Worm (Caenorhabditis elegans): ENCODE results near the gene C32B5.7.
"Not testable (repeated sequence)": the region's sequence is repeated elsewhere in the genome, so short reads cannot be mapped to it uniquely, and the experiment has no call there.

C32B5.7 gene

ce11 chrII:922778-923177, 37.5 kb upstream of the C32B5.7 start:
- TF ChIP-seq elt-2 (tag; optimal IDR thresholded peaks at IDR 0.05) = peak; percentile 94
- no peak for TF ChIP-seq elt-3 (tag; optimal IDR thresholded peaks at IDR 0.05)
- TF ChIP-seq jun-1 (tag; optimal IDR thresholded peaks at IDR 0.05) = peak; percentile 13
- TF ChIP-seq ceh-63 (GFP tag; optimal IDR thresholded peaks at IDR 0.05) = no peak

ce11 chrII:923521-923920, 36.8 kb upstream of the C32B5.7 start, which contains the start of gene fbxc-28:
Gene fbxc-28 (plus strand): TSS chrII:923821.
- TF ChIP-seq ceh-90 (tag; optimal IDR thresholded peaks at IDR 0.05) (no peak), hlh-4 (tag; optimal IDR thresholded peaks at IDR 0.05) (no peak), ztf-11 (tag; optimal IDR thresholded peaks at IDR 0.05) (no peak), ztf-4 (tag; optimal IDR thresholded peaks at IDR 0.05) (no peak), zip-4 (GFP tag; optimal IDR thresholded peaks at IDR 0.05) (no peak), efl-1 (optimal IDR thresholded peaks at IDR 0.05) (no peak), efl-1 (GFP tag; optimal IDR thresholded peaks at IDR 0.05 in 1 of 2) (peak in 1 of 2 experiments; percentile 17)

- TF ChIP-seq pax-3 (tag; optimal IDR thresholded peaks at IDR 0.05) (no peak), pag-3 (tag; optimal IDR thresholded peaks at IDR 0.05; ENCODE audit: borderline replicate concordance, insufficient read depth) (no peak), efl-1 (optimal IDR thresholded peaks at IDR 0.05) (no peak), efl-1 (GFP tag; optimal IDR thresholded peaks at IDR 0.05 in 1 of 2) (peak in 1 of 2 experiments; percentile 15), nhr-85 (tag) (no peak)
Observed at ce11 chrII:927331-927730, 33.0 kb upstream of the C32B5.7 start, which contains the start of gene R07C3.13. Gene R07C3.13 (minus strand): TSS chrII:927431.

- TF ChIP-seq nhr-47, C04F5.9, lsy-2 (tag; optimal IDR thresholded peaks at IDR 0.05): not testable (repeated sequence)
Observed at ce11 chrII:930871-931270, 29.5 kb upstream of the C32B5.7 start, which contains the start of gene fbxc-34. Gene fbxc-34 (plus strand): TSS chrII:931171.

- TF ChIP-seq hpl-2 (GFP tag; optimal IDR thresholded peaks at IDR 0.05) (no peak), ceh-82 (tag; optimal IDR thresholded peaks at IDR 0.05) (no peak), mdl-1 (tag; optimal IDR thresholded peaks at IDR 0.05) (no peak), aha-1 (tag; optimal IDR thresholded peaks at IDR 0.05) (no peak), efl-1 (optimal IDR thresholded peaks at IDR 0.05) (no peak), efl-1 (GFP tag; optimal IDR thresholded peaks at IDR 0.05 in 1 of 2) (peak in 1 of 2 experiments; percentile 6)
Observed at ce11 chrII:932718-933117, 27.6 kb upstream of the C32B5.7 start, which contains the start of gene acs-15. Gene acs-15 (plus strand): TSS chrII:933018.

- TF ChIP-seq lin-13 (GFP tag; optimal IDR thresholded peaks at IDR 0.05) (no peak), nhr-19 (GFP tag; conservative IDR thresholded peaks at IDR 0.05) (no peak), lin-39 (tag; optimal IDR thresholded peaks at IDR 0.05) (no peak), snu-23 (GFP tag; optimal IDR thresholded peaks at IDR 0.05) (no peak), ceh-63 (GFP tag; optimal IDR thresholded peaks at IDR 0.05) (no peak), jun-1 (tag; optimal IDR thresholded peaks at IDR 0.05) (no peak), C34B4.2 (tag; optimal IDR thresholded peaks at IDR 0.05) (no peak), aha-1 (tag; optimal IDR thresholded peaks at IDR 0.05) (no peak), Y116A8C.19 (tag; optimal IDR thresholded peaks at IDR 0.05; ENCODE audit: borderline replicate concordance) (no peak)
Observed at ce11 chrII:937265-937664, 23.1 kb upstream of the C32B5.7 start.

- no peak for TF ChIP-seq ceh-88 (GFP tag; IDR thresholded peaks at IDR 0.05)
- no peak for TF ChIP-seq aha-1 (tag; optimal IDR thresholded peaks at IDR 0.05)
- no peak for TF ChIP-seq unc-86 (tag; optimal IDR thresholded peaks at IDR 0.05)
- no peak for TF ChIP-seq unc-30 (tag; optimal IDR thresholded peaks at IDR 0.05)
- no peak for TF ChIP-seq egl-13 (tag; optimal IDR thresholded peaks at IDR 0.05)
- TF ChIP-seq ceh-82 (tag; optimal IDR thresholded peaks at IDR 0.05) = no peak
- no peak for TF ChIP-seq pax-3 (tag; optimal IDR thresholded peaks at IDR 0.05)
- no peak for TF ChIP-seq dsc-1 (tag; optimal IDR thresholded peaks at IDR 0.05)
- no peak for TF ChIP-seq snu-23 (GFP tag; optimal IDR thresholded peaks at IDR 0.05)
Observed at ce11 chrII:938549-938948, 21.8 kb upstream of the C32B5.7 start, which contains the start of gene R07C3.3. Gene R07C3.3 (plus strand): TSS chrII:938849.
